Worm (Caenorhabditis elegans) whole organism, L1 larva: ENCODE results near the gene eri-1.

Source experiments
- lin-15B ChIP-seq: fragments of 150-350 bp; sonication (generic microtip); optimal IDR thresholded peaks from 3 replicates; lab custom pipeline; 2014; ENCODE audit warnings: missing biosample characterization, missing genetic modification characterization
- mdl-1 ChIP-seq, 2 experiments: fragments of 150-350 bp; optimal IDR thresholded peaks; 2 replicates each; lab custom pipeline; 2014 to 2017; ENCODE audit warnings: missing biosample characterization in 2 of 2, missing genetic modification characterization in 2 of 2, inconsistent platforms in 1 of 2
- nhr-237 ChIP-seq: fragments of 150-350 bp; optimal IDR thresholded peaks from 2 replicates; lab custom pipeline; 2014; ENCODE audit warnings: missing biosample characterization, missing genetic modification characterization
- nhr-47 ChIP-seq: sonication (generic microtip); optimal IDR thresholded peaks from 2 replicates; lab custom pipeline; 2016; ENCODE audit warnings: mild to moderate bottlenecking, missing genetic modification characterization, moderate library complexity, missing compliant biosample characterization

DNA sequence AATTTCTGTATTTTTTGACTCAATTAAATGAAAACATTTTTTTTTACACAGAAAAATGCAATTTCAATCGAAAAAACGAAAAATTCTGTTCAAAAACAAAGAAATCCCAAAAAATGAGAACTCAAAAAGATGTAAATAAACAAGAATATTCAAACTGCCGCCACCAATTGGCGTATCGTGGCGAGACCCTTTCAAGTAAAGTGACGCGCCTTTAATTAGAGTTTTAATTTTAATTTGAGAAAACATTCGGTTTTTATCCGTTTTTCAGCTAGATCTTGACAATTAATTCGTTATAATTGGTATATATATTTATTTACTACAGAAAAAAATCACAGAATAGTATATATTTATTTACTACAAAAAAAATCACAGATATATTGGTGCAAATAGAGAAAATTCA is 40.2 kb downstream of the eri-1 start:
- no peak for TF ChIP-seq mdl-1 (tag; optimal IDR thresholded peaks at IDR 0.05; lab: Kevin White, UChicago)
- no peak for TF ChIP-seq nhr-237
- no peak for TF ChIP-seq lin-15B (tag; lab: Kevin White, UChicago)
- no peak for TF ChIP-seq nhr-47 (tag; lab: Kevin White, UChicago)
